Worm (Caenorhabditis elegans): Measurements from ENCODE around the gene F27D9.12.
"Not testable (repeated sequence)": the region's sequence is repeated elsewhere in the genome, so short reads cannot be mapped to it uniquely, and the experiment has no call there.

Gene F27D9.12

DNA sequence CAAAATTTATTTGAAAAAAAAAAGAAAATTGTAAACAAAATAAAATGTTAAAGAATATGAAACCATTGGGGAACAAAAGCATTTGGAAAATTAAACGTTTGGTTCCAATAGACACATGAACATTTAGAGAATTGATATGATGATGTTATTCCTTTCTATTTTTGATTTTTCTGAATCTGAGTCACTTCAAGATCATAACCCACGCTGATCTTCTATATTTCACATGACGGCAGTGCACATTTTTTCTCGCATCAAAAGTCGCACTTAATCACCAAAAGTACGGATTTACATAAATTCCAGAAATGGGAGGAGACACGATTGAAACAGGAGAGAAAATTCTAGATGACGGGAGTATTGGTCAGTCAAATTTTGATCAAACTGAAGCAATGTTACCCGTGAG lies 15.9 kb upstream of the F27D9.12 start, which contains the start of gene F27D9.2:
Gene F27D9.2, plus strand, starts transcription at position 301 of the 400 bp plus-strand sequence.
- TF ChIP-seq ref-1 (GFP tag; conservative IDR thresholded peaks at IDR 0.05) (no peak), klf-2 (GFP tag; conservative IDR thresholded peaks at IDR 0.05) (no peak), ztf-29 (GFP tag; IDR thresholded peaks at IDR 0.05) (no peak), flt-1 (GFP tag; IDR thresholded peaks at IDR 0.05) (no peak), tab-1 (GFP tag; IDR thresholded peaks at IDR 0.05) (no peak), med-1 (GFP tag; optimal IDR thresholded peaks at IDR 0.05; ENCODE audit: insufficient read depth) (no peak), ztf-23 (GFP tag; IDR thresholded peaks at IDR 0.05) (no peak), T22C8.4 (GFP tag; IDR thresholded peaks at IDR 0.05) (no peak), cog-1 (tag; optimal IDR thresholded peaks at IDR 0.05) (no peak)

DNA sequence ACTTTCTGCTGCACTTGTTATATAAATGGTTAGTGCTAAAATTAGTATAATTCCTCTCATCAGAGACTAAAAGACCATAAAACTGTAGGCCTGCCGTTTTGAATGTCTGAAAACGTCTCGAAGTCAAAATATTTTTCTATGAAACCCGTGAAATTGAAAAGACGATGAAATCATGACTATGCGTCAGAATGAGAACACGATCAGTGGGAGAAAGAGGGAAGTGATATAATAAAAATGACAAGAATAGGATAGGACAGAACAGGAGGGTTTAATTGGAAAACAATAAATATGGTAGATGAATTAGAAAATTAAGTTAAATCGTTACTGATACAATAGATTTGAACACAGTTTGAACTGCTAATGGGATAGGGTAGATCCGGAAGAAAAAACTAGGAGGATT lies 13.9 kb upstream of the F27D9.12 start, which contains the start of gene F27D9.7:
Gene F27D9.7, minus strand, starts transcription at position 101 of the 400 bp plus-strand sequence.
- TF ChIP-seq ref-1 (GFP tag; conservative IDR thresholded peaks at IDR 0.05): no peak
- no peak for TF ChIP-seq ztf-23 (GFP tag; IDR thresholded peaks at IDR 0.05)
- TF ChIP-seq cog-1 (tag; optimal IDR thresholded peaks at IDR 0.05): no peak
- TF ChIP-seq med-1 (GFP tag; optimal IDR thresholded peaks at IDR 0.05; ENCODE audit: insufficient read depth): no peak
- TF ChIP-seq flt-1 (GFP tag; IDR thresholded peaks at IDR 0.05): no peak
- no peak for TF ChIP-seq ztf-29 (GFP tag; IDR thresholded peaks at IDR 0.05)
- TF ChIP-seq klf-2 (GFP tag; conservative IDR thresholded peaks at IDR 0.05): no peak

DNA sequence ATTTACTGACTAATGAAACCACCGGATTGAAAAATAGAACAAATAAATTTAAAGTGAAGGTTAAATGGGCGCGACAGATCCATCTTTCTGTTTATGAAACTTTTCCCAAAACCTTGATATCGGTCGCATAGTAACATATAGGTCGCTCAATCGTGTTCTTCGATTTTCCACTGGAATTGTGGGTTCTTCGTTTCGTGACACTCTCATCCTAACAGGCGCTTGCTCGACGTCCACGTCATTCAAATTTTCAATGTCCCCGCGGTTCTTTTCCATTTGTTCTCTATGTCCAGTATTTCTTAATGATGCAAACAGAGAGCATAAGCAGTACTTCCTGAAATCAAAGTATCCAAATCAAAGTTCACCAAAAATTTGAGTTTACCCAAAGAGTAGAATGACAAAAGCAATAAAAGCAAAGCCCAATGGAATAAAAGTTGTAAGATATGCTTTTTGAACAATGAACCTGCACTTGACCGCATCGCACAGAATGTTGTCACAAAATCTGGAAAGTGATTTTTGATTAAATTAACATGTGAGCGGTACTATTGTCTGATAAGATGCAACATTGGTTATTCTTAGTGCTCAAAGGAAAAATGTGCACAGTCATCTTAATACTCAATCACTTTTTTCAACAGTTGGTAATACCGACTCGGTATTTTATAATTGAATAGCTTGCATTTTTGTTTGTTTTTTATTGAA lies 10.8 kb upstream of the F27D9.12 start, which contains the start of gene F27D9.13:
Gene F27D9.13, minus strand, starts transcription at position 51 of the 696 bp plus-strand sequence.
- TF ChIP-seq ref-1 (GFP tag; conservative IDR thresholded peaks at IDR 0.05) (no peak), ztf-29 (GFP tag; IDR thresholded peaks at IDR 0.05) (no peak), ztf-23 (GFP tag; IDR thresholded peaks at IDR 0.05) (no peak), tab-1 (GFP tag; IDR thresholded peaks at IDR 0.05) (no peak), flt-1 (GFP tag; IDR thresholded peaks at IDR 0.05) (no peak), klf-2 (GFP tag; conservative IDR thresholded peaks at IDR 0.05) (no peak), T22C8.4 (GFP tag; IDR thresholded peaks at IDR 0.05) (no peak), cog-1 (tag; optimal IDR thresholded peaks at IDR 0.05) (no peak)

DNA sequence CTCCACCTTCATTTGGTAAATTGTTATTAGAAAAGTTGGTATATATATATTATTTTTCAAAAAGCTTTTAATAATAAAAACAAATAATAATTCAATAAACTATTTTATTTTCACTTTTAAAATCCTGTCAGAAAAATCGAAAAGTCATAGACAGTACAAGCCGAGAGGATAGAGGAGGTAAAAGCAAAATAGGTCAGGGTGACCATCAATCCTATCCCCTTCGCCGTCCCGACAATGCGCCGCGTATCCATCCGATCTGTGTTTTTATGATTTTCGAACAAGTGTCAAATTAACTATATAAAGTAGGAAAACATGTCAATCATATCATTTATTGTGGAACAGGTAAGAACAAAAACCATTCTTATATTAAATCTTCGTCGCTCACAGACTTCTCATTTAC lies 8.6 kb upstream of the F27D9.12 start:
- TF ChIP-seq flt-1 (GFP tag; IDR thresholded peaks at IDR 0.05) (no peak), klf-2 (GFP tag; conservative IDR thresholded peaks at IDR 0.05) (no peak), ztf-23 (GFP tag; IDR thresholded peaks at IDR 0.05) (no peak), cog-1 (tag; optimal IDR thresholded peaks at IDR 0.05) (no peak), tab-1 (GFP tag; IDR thresholded peaks at IDR 0.05) (no peak), med-1 (GFP tag; optimal IDR thresholded peaks at IDR 0.05; ENCODE audit: insufficient read depth) (no peak), ref-1 (GFP tag; conservative IDR thresholded peaks at IDR 0.05) (no peak), ztf-29 (GFP tag; IDR thresholded peaks at IDR 0.05) (no peak), T22C8.4 (GFP tag; IDR thresholded peaks at IDR 0.05) (no peak)

DNA sequence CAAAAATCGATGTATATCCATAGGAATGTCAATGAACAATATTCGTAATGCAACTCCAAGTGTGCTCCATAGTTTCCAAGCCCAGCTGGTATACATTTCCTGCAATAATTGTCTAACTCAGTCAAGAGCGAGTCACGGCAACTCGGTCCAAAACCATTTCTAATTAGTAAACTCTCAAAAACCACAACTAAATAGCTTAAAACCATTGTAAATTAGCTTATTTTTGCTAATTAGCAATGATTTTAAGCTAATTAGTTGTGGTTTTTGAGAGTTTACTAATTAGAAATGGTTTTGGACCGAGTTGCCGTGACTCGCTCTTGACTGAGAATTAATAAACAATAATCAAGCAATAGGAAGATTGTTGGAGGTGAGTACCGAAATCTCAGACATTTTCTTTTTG lies 8.0 kb upstream of the F27D9.12 start, which contains the start of gene dhs-29:
Gene dhs-29, minus strand, starts transcription at position 101 of the 400 bp plus-strand sequence.
- not testable (repeated sequence) for TF ChIP-seq klf-2 (GFP tag; conservative IDR thresholded peaks at IDR 0.05); ztf-29 (GFP tag; IDR thresholded peaks at IDR 0.05); flt-1 (GFP tag; IDR thresholded peaks at IDR 0.05)

DNA sequence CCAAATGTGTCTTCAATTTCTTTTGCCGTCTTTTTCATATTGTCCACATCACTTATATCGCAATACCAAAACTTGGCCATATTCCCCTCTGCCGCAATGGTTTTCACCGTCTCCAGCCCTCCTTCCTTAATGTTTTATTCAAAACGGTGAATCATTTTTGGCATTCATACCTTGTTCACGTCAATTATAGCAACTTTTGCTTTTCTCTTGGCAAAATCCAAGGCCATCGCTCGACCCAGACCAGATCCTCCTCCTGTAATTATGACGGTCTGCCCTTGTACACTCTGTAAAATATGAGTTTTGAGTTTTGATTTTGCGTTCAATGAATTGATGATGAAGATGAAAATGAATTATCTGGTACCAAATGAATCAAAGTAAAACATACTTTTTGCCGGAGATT lies 7.6 kb upstream of the F27D9.12 start:
- TF ChIP-seq ref-1 (GFP tag; conservative IDR thresholded peaks at IDR 0.05) (no peak), klf-2 (GFP tag; conservative IDR thresholded peaks at IDR 0.05) (no peak)

DNA sequence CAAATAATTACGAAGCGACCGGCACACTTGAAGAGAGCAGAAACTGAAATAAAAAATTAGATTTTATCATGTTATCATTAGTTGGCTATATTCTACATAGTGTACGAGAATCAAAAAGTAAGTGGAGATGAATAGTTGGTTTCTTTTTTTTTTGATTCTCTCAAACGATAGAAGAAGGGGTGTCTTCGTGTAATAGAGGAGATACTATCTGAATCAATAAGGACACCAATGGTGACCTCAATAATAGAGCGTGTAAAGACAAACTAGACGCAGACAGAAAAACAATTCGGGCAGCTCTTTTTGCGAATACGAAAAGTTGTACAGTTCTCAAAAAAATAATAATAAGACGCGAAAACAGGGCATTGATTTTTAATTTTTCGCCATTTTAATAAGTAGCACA lies 5.8 kb upstream of the F27D9.12 start:
- TF ChIP-seq ref-1 (GFP tag; conservative IDR thresholded peaks at IDR 0.05): no peak
- TF ChIP-seq med-1 (GFP tag; optimal IDR thresholded peaks at IDR 0.05; ENCODE audit: insufficient read depth): no peak
- TF ChIP-seq klf-2 (GFP tag; conservative IDR thresholded peaks at IDR 0.05): no peak
- TF ChIP-seq flt-1 (GFP tag; IDR thresholded peaks at IDR 0.05): no peak
- no peak for TF ChIP-seq cog-1 (tag; optimal IDR thresholded peaks at IDR 0.05)
- TF ChIP-seq ztf-23 (GFP tag; IDR thresholded peaks at IDR 0.05): no peak
- TF ChIP-seq ztf-29 (GFP tag; IDR thresholded peaks at IDR 0.05): no peak
- TF ChIP-seq tab-1 (GFP tag; IDR thresholded peaks at IDR 0.05): no peak
- TF ChIP-seq T22C8.4 (GFP tag; IDR thresholded peaks at IDR 0.05): no peak

DNA sequence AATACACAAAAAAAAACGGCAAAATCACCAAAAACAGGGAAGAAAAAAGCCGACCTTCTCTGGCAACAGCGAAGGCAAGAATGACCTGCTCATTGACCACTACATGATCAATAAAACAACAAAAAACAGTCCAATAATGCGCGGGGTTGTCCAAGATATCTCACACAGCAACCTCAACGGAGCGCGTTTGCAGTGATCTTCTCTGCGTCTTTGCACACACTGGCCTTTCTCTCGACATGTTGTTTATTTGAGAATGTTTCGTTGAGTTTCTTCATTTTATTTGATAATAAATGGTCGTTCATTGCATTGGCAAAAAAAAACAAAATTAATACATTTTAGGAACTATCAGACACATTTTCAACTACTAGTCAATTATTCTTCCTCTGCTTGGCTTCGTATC lies 4.9 kb upstream of the F27D9.12 start:
- TF ChIP-seq med-1 (GFP tag; optimal IDR thresholded peaks at IDR 0.05; ENCODE audit: insufficient read depth) (no peak), ref-1 (GFP tag; conservative IDR thresholded peaks at IDR 0.05) (no peak), ztf-29 (GFP tag; IDR thresholded peaks at IDR 0.05) (no peak), T22C8.4 (GFP tag; IDR thresholded peaks at IDR 0.05) (no peak), ztf-23 (GFP tag; IDR thresholded peaks at IDR 0.05) (no peak), tab-1 (GFP tag; IDR thresholded peaks at IDR 0.05) (no peak), cog-1 (tag; optimal IDR thresholded peaks at IDR 0.05) (no peak), klf-2 (GFP tag; conservative IDR thresholded peaks at IDR 0.05) (no peak), flt-1 (GFP tag; IDR thresholded peaks at IDR 0.05) (no peak)

DNA sequence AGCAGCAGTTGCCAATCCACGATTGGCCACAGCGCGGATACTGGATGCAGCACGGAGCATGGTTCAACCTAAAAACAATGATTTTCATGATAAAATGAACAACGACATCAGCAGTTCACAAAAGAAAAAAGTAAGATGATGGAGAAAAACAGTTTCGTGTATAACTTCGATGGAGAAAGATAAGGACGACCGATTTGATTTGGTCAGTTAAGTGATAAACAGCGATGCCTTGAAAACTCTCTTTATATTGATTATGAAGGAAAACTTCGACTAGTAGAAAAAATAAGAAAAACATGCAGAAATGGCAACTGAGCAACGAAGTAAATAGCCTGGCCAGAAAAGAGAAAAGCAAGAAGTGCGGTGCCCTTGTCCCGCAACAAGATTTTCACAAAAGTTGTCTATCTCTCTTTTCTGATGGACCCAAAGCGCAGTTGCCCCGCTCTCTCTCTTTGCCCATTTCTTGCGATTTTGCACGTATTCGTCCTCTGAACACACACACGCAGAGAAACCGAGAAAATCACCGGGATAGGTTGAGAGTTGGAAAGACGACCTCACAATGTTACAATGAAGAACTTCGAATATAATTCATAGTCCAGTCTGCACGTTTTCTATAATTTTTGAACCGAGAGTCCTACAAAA lies 4.3 kb upstream of the F27D9.12 start, which contains the start of gene pcca-1:
Gene pcca-1, minus strand, starts transcription at position 68 of the 639 bp plus-strand sequence.
- TF ChIP-seq cog-1 (tag; optimal IDR thresholded peaks at IDR 0.05) (no peak), ztf-23 (GFP tag; IDR thresholded peaks at IDR 0.05) (peak; percentile 14; the same call in 1 of the 2 replicates)
